Worm (Caenorhabditis elegans) whole organism, early embryonic: ENCODE results near the gene cua-1.

Source experiments
- B0310.2 ChIP-seq: sonication (generic microtip); optimal IDR thresholded peaks from 2 replicates; lab custom pipeline; 2016; ENCODE audit warnings: mild to moderate bottlenecking, missing genetic modification characterization, missing compliant biosample characterization
- ama-1 ChIP-seq: fragments of 150-350 bp; optimal IDR thresholded peaks from 2 replicates; lab custom pipeline; 2014
- ceh-36 ChIP-seq: sonication (generic microtip); optimal IDR thresholded peaks from 2 replicates; lab custom pipeline; 2016; ENCODE audit warnings: missing genetic modification characterization, inconsistent platforms, missing compliant biosample characterization
- ets-7 ChIP-seq: sonication (generic microtip); optimal IDR thresholded peaks from 2 replicates; lab custom pipeline; 2016; ENCODE audit warnings: missing genotype, missing genetic modification characterization, missing compliant biosample characterization
- pes-1 ChIP-seq: fragments of 200-800 bp; sonication (Bioruptor generic); IDR thresholded peaks from 2 replicates; pipeline ENCODE4 v1.3.6; 2022; ENCODE audit warnings: missing genetic modification reagents, missing genetic modification characterization, missing compliant biosample characterization
- scrt-1 ChIP-seq: fragments of 200-800 bp; sonication (Bioruptor generic); IDR thresholded peaks from 2 replicates; pipeline ENCODE4 v1.3.6; 2022; ENCODE audit warnings: missing genetic modification characterization, missing compliant biosample characterization
- sea-1 ChIP-seq: fragments of 200-800 bp; sonication (Bioruptor generic); conservative IDR thresholded peaks from 2 replicates; pipeline ENCODE4 v1.3.6; 2022; ENCODE audit warnings: missing genetic modification characterization, missing compliant biosample characterization
- tbx-37 ChIP-seq: fragments of 200-800 bp; sonication (Bioruptor generic); conservative IDR thresholded peaks from 2 replicates; pipeline ENCODE4 v1.3.6; 2022; ENCODE audit warnings: missing genetic modification reagents, missing genetic modification characterization, missing compliant biosample characterization
- tra-4 ChIP-seq: sonication (generic microtip); optimal IDR thresholded peaks from 2 replicates; lab custom pipeline; 2017; ENCODE audit warnings: missing genetic modification characterization, missing compliant biosample characterization

- TF ChIP-seq tra-4 (tag; lab: Kevin White, UChicago) (no peak), ama-1 (lab: Kevin White, UChicago) (no peak), pes-1 (GFP tag; lab: Robert Waterston, UW) (no peak), scrt-1 (no peak), ets-7 (tag; lab: Kevin White, UChicago) (no peak), tbx-37 (GFP tag; lab: Robert Waterston, UW) (no peak), ceh-36 (tag; lab: Kevin White, UChicago) (no peak), B0310.2 (no peak), sea-1 (GFP tag; lab: Robert Waterston, UW) (no peak)
Measured at ce11 chrIII:13462138-13462634, 7.1 kb upstream of the cua-1 start, which contains the start of the genes abcf-2 and T27E9.2.
